Worm (Caenorhabditis elegans) whole organism, young adult: ENCODE results near the gene szy-2.

ENCODE experiments used
- bed-2 ChIP-seq: fragments of 200-800 bp; sonication (Bioruptor generic); IDR thresholded peaks from 2 replicates; pipeline ENCODE4 v1.3.6; 2022; ENCODE audit warnings: missing genetic modification reagents, missing genetic modification characterization, missing compliant biosample characterization
- nhr-80 ChIP-seq: sonication (generic microtip); optimal IDR thresholded peaks from 2 replicates; lab custom pipeline; 2016; ENCODE audit warnings: missing genetic modification characterization, missing compliant biosample characterization

ce11 chrIII:5382073-5382472 is 11.0 kb upstream of the szy-2 start, which contains the start of gene Y32H12A.6:
- no peak for TF ChIP-seq bed-2 (GFP tag; lab: Robert Waterston, UW)
- TF ChIP-seq nhr-80 = no peak
